Worm (Caenorhabditis elegans) whole organism, mixed stage, embryonic: ENCODE results near the gene nas-9.

Experiments
- ham-2 ChIP-seq: fragments of 200-800 bp; sonication (Bioruptor generic); optimal IDR thresholded peaks from 2 replicates; lab custom pipeline; 2018; ENCODE audit warnings: mild to moderate bottlenecking, missing genetic modification characterization, missing compliant biosample characterization
- mls-2 ChIP-seq: sonication (generic microtip); optimal IDR thresholded peaks from 2 replicates; lab custom pipeline; 2016; ENCODE audit warnings: mild to moderate bottlenecking, missing genetic modification characterization, moderate library complexity, missing compliant biosample characterization
- nhr-76 ChIP-seq: sonication (generic microtip); optimal IDR thresholded peaks from 2 replicates; lab custom pipeline; 2017; ENCODE audit warnings: missing biosample characterization, missing genetic modification characterization
- pha-4 ChIP-seq: fragments of 150-350 bp; optimal IDR thresholded peaks from 2 replicates; lab custom pipeline; 2018; ENCODE audit warnings: missing biosample characterization, missing genetic modification reagents, missing genetic modification characterization
- unc-62 ChIP-seq: fragments of 150-350 bp; optimal IDR thresholded peaks from 2 replicates; lab custom pipeline; 2014; ENCODE audit warnings: missing biosample characterization, missing genetic modification reagents, missing genetic modification characterization

DNA sequence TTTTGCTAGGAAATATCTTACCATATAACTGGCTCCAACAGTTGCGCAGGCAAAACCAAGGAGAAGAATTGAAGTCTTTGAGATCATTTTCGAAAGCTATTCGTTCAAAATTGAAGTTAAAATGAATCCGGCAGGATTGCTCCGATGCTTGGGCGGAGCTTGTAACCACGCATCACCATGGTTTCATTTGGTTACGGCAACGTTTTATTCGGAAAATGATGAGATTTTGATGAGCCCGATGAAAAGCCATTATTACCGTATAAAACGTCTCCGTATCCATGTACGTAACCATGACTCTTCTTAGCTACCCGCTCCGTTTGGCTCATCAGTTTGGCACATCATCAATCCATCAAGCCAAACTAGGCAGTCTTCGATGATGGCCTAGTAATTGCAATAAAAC lies 1.4 kb upstream of the nas-9 start, which contains the start of gene cwp-1:
- TF ChIP-seq nhr-76 (tag; lab: Kevin White, UChicago), result no peak
- no peak for TF ChIP-seq ham-2 (GFP tag; lab: Kevin White, UChicago)
- no peak for TF ChIP-seq mls-2
- TF ChIP-seq pha-4 (tag; lab: Kevin White, UChicago), result no peak
- TF ChIP-seq unc-62, result no peak
